Worm (Caenorhabditis elegans) whole organism, young adult: ENCODE results near the gene malt-1.

Experiments used
- B0261.1 ChIP-seq: sonication (generic microtip); optimal IDR thresholded peaks from 2 replicates; lab custom pipeline; 2016; ENCODE audit warnings: mild to moderate bottlenecking, missing genetic modification characterization, moderate library complexity, missing compliant biosample characterization
- C06A6.2 ChIP-seq: fragments of 200-800 bp; sonication (Bioruptor generic); conservative IDR thresholded peaks from 2 replicates; pipeline ENCODE4 v1.3.6; 2022; ENCODE audit warnings: missing genetic modification characterization, missing compliant biosample characterization
- C17E4.6 ChIP-seq: fragments of 200-800 bp; sonication (Bioruptor generic); IDR thresholded peaks from 2 replicates; pipeline ENCODE4 v1.3.6; 2022; ENCODE audit warnings: missing genetic modification reagents, missing genetic modification characterization, missing compliant biosample characterization
- F33H1.4 ChIP-seq: fragments of 200-800 bp; sonication (Bioruptor generic); IDR thresholded peaks from 2 replicates; pipeline ENCODE4 v1.3.6; 2022; ENCODE audit warnings: missing genetic modification reagents, missing genetic modification characterization, missing compliant biosample characterization
- F39B2.1 ChIP-seq: fragments of 200-800 bp; sonication (Bioruptor generic); IDR thresholded peaks from 2 replicates; pipeline ENCODE4 v1.3.6; 2022; ENCODE audit warnings: missing genetic modification reagents, missing genetic modification characterization, missing compliant biosample characterization
- F49E8.2 ChIP-seq: sonication (generic microtip); optimal IDR thresholded peaks from 3 replicates; lab custom pipeline; 2017; ENCODE audit warnings: missing genetic modification characterization, mild to moderate bottlenecking, missing compliant biosample characterization, antibody characterized with exemption, moderate library complexity; ENCODE audit not compliant: insufficient read depth
- T26A5.8 ChIP-seq: sonication (generic microtip); optimal IDR thresholded peaks from 2 replicates; lab custom pipeline; 2016; ENCODE audit warnings: missing genetic modification characterization, missing compliant biosample characterization
- Y79H2A.3 ChIP-seq: fragments of 200-800 bp; sonication (Bioruptor generic); conservative IDR thresholded peaks from 2 replicates; pipeline ENCODE4 v1.3.6; 2022; ENCODE audit warnings: missing genetic modification reagents, missing genetic modification characterization, missing compliant biosample characterization
- aptf-2 ChIP-seq: fragments of 200-800 bp; sonication (Bioruptor generic); conservative IDR thresholded peaks from 2 replicates; pipeline ENCODE4 v1.3.6; 2022; ENCODE audit warnings: missing genetic modification reagents, missing genetic modification characterization, missing compliant biosample characterization
- attf-3 ChIP-seq: fragments of 200-800 bp; sonication (Bioruptor generic); conservative IDR thresholded peaks from 2 replicates; pipeline ENCODE4 v1.3.6; 2022; ENCODE audit warnings: missing genetic modification reagents, missing genetic modification characterization, missing compliant biosample characterization
- cebp-1 ChIP-seq, 2 experiments: fragments of 200-800 bp in 1 of 2; sonication (Bioruptor generic) in 1 of 2; sonication (generic microtip) in 1 of 2; IDR thresholded peaks in 1 of 2; optimal IDR thresholded peaks in 1 of 2; 2 replicates each; pipeline versions ENCODE4 v1.3.6 to Lab custom; 2017 to 2022; ENCODE audit warnings: missing compliant biosample characterization in 2 of 2, missing genetic modification characterization in 2 of 2, mild to moderate bottlenecking in 1 of 2, missing genetic modification reagents in 1 of 2, moderate library complexity in 1 of 2
- cebp-2 ChIP-seq: fragments of 200-800 bp; sonication (Bioruptor generic); IDR thresholded peaks from 2 replicates; pipeline ENCODE4 v1.3.6; 2022; ENCODE audit warnings: missing genetic modification characterization, missing compliant biosample characterization
- ceh-100 ChIP-seq: fragments of 200-800 bp; sonication (Bioruptor generic); IDR thresholded peaks from 2 replicates; pipeline ENCODE4 v1.3.6; 2022; ENCODE audit warnings: missing genetic modification reagents, missing genetic modification characterization, missing compliant biosample characterization
- ceh-58 ChIP-seq: fragments of 200-800 bp; sonication (Bioruptor generic); IDR thresholded peaks from 2 replicates; pipeline ENCODE4 v1.3.6; 2022; ENCODE audit warnings: missing genetic modification characterization, missing compliant biosample characterization
- ceh-91 ChIP-seq: fragments of 200-800 bp; sonication (Bioruptor generic); IDR thresholded peaks from 2 replicates; pipeline ENCODE4 v1.3.6; 2022; ENCODE audit warnings: missing genetic modification reagents, missing genetic modification characterization, missing compliant biosample characterization
- die-1 ChIP-seq: sonication (generic microtip); optimal IDR thresholded peaks from 2 replicates; lab custom pipeline; 2016; ENCODE audit warnings: missing genotype, mild to moderate bottlenecking, missing genetic modification characterization, missing compliant biosample characterization
- dpl-1 ChIP-seq: fragments of 150-350 bp; optimal IDR thresholded peaks from 2 replicates; lab custom pipeline; 2014; ENCODE audit warnings: missing biosample characterization, missing genetic modification reagents, missing genetic modification characterization
- egrh-3 ChIP-seq: fragments of 200-800 bp; sonication (Bioruptor generic); IDR thresholded peaks from 2 replicates; pipeline ENCODE4 v1.3.6; 2022; ENCODE audit warnings: missing genetic modification reagents, missing genetic modification characterization, missing compliant biosample characterization
- fkh-3 ChIP-seq: sonication (generic microtip); optimal IDR thresholded peaks from 2 replicates; lab custom pipeline; 2016; ENCODE audit warnings: mild to moderate bottlenecking, missing genetic modification characterization, missing compliant biosample characterization
- gei-17 ChIP-seq: fragments of 200-800 bp; sonication (Bioruptor generic); optimal IDR thresholded peaks from 2 replicates; lab custom pipeline; 2018; ENCODE audit warnings: mild to moderate bottlenecking, missing genetic modification characterization, missing compliant biosample characterization
- him-1 ChIP-seq: sonication (generic microtip); optimal IDR thresholded peaks from 2 replicates; lab custom pipeline; 2016; ENCODE audit warnings: missing genotype, missing genetic modification reagents, missing genetic modification characterization, missing compliant biosample characterization
- hlh-12 ChIP-seq: sonication (generic microtip); optimal IDR thresholded peaks from 2 replicates; lab custom pipeline; 2016; ENCODE audit warnings: missing genetic modification characterization, missing compliant biosample characterization
- hmg-1.2 ChIP-seq: fragments of 200-800 bp; sonication (Bioruptor generic); IDR thresholded peaks from 2 replicates; pipeline ENCODE4 v1.3.6; 2022; ENCODE audit warnings: missing genetic modification reagents, missing genetic modification characterization, missing compliant biosample characterization
- hrde-1 ChIP-seq: sonication (generic microtip); optimal IDR thresholded peaks from 2 replicates; lab custom pipeline; 2016; ENCODE audit warnings: missing genetic modification characterization, mild to moderate bottlenecking, missing compliant biosample characterization, moderate library complexity, missing genotype, missing genetic modification reagents, borderline replicate concordance
- lin-26 ChIP-seq: fragments of 200-800 bp; sonication (Bioruptor generic); IDR thresholded peaks from 2 replicates; pipeline ENCODE4 v1.3.6; 2022; ENCODE audit warnings: missing genetic modification reagents, missing genetic modification characterization, missing compliant biosample characterization
- lin-54 ChIP-seq: fragments of 200-800 bp; sonication (Bioruptor generic); optimal IDR thresholded peaks from 2 replicates; lab custom pipeline; 2018; ENCODE audit warnings: mild to moderate bottlenecking, missing genetic modification characterization, missing compliant biosample characterization
- lsy-27 ChIP-seq: sonication (generic microtip); optimal IDR thresholded peaks from 2 replicates; lab custom pipeline; 2017; ENCODE audit warnings: missing genetic modification characterization, mild to moderate bottlenecking, missing compliant biosample characterization, antibody characterized with exemption, missing genotype, borderline replicate concordance; ENCODE audit not compliant: insufficient read depth
- mel-28 ChIP-seq: sonication (generic microtip); optimal IDR thresholded peaks from 2 replicates; lab custom pipeline; 2016; ENCODE audit warnings: borderline replicate concordance, mild to moderate bottlenecking, missing genetic modification characterization, missing compliant biosample characterization
- mes-4 ChIP-seq: sonication (generic microtip); optimal IDR thresholded peaks from 2 replicates; lab custom pipeline; 2016; ENCODE audit warnings: missing genotype, missing genetic modification characterization, missing compliant biosample characterization
- nhr-27 ChIP-seq: fragments of 200-800 bp; sonication (Bioruptor generic); optimal IDR thresholded peaks from 2 replicates; lab custom pipeline; 2018; ENCODE audit warnings: mild to moderate bottlenecking, missing genetic modification characterization, moderate library complexity, missing compliant biosample characterization
- nhr-80 ChIP-seq: sonication (generic microtip); optimal IDR thresholded peaks from 2 replicates; lab custom pipeline; 2016; ENCODE audit warnings: missing genetic modification characterization, missing compliant biosample characterization
- nhr-90 ChIP-seq: sonication (generic microtip); optimal IDR thresholded peaks from 2 replicates; lab custom pipeline; 2016; ENCODE audit warnings: missing genotype, mild to moderate bottlenecking, missing genetic modification characterization, missing compliant biosample characterization
- pbrm-1 ChIP-seq: fragments of 200-800 bp; sonication (Bioruptor generic); IDR thresholded peaks from 2 replicates; pipeline ENCODE4 v1.3.6; 2022; ENCODE audit warnings: missing genetic modification reagents, missing genetic modification characterization, missing compliant biosample characterization
- rpc-1 ChIP-seq, 2 experiments: fragments of 150-350 bp in 1 of 2; sonication (generic microtip) in 1 of 2; optimal IDR thresholded peaks; 2 replicates each; lab custom pipeline; 2014 to 2018; ENCODE audit warnings: missing biosample characterization in 1 of 2, missing genetic modification characterization in 1 of 2, missing genetic modification reagents in 1 of 2, missing genotype in 1 of 2
- sdz-38 ChIP-seq: sonication (generic microtip); optimal IDR thresholded peaks from 2 replicates; lab custom pipeline; 2016; ENCODE audit warnings: missing genotype, missing genetic modification characterization, missing compliant biosample characterization
- sea-2 ChIP-seq: fragments of 200-800 bp; sonication (Bioruptor generic); IDR thresholded peaks from 2 replicates; pipeline ENCODE4 v1.3.6; 2022; ENCODE audit warnings: missing genetic modification characterization, missing compliant biosample characterization
- snpc-1.1 ChIP-seq: sonication (generic microtip); optimal IDR thresholded peaks from 2 replicates; lab custom pipeline; 2017; ENCODE audit warnings: missing genetic modification characterization, mild to moderate bottlenecking, missing compliant biosample characterization, antibody characterized with exemption, moderate library complexity, missing genotype, missing genetic modification reagents; ENCODE audit not compliant: insufficient read depth
- snpc-1.3 ChIP-seq: sonication (generic microtip); optimal IDR thresholded peaks from 2 replicates; lab custom pipeline; 2017; ENCODE audit warnings: missing genetic modification characterization, mild to moderate bottlenecking, missing compliant biosample characterization, antibody characterized with exemption, moderate library complexity, missing genotype, missing genetic modification reagents; ENCODE audit not compliant: insufficient read depth
- snpc-4 ChIP-seq, 5 experiments: fragments of 150-350 bp in 1 of 5; sonication (generic microtip) in 4 of 5; optimal IDR thresholded peaks; 2 replicates each; lab custom pipeline; 2014 to 2018; ENCODE audit warnings: missing genetic modification characterization in 5 of 5, missing biosample characterization in 3 of 5, antibody characterized with exemption in 2 of 5, mild to moderate bottlenecking in 2 of 5, missing compliant biosample characterization in 2 of 5, missing genotype in 2 of 5, moderate library complexity in 2 of 5, missing genetic modification reagents in 1 of 5
- somi-1 ChIP-seq: fragments of 200-800 bp; sonication (Bioruptor generic); optimal IDR thresholded peaks from 2 replicates; lab custom pipeline; 2018; ENCODE audit warnings: mild to moderate bottlenecking, missing genetic modification characterization, missing compliant biosample characterization
- tbp1 ChIP-seq: fragments of 200-800 bp; sonication (Bioruptor generic); optimal IDR thresholded peaks from 2 replicates; lab custom pipeline; 2018; ENCODE audit warnings: mild to moderate bottlenecking, missing genetic modification characterization, missing compliant biosample characterization
- tlf-1 ChIP-seq: fragments of 200-800 bp; sonication (Bioruptor generic); optimal IDR thresholded peaks from 2 replicates; lab custom pipeline; 2018; ENCODE audit warnings: mild to moderate bottlenecking, missing genetic modification characterization, missing compliant biosample characterization
- unc-62 ChIP-seq: fragments of 150-350 bp; optimal IDR thresholded peaks from 2 replicates; lab custom pipeline; 2014; ENCODE audit warnings: missing biosample characterization, missing genetic modification reagents, missing genetic modification characterization
- xnd-1 ChIP-seq: sonication (generic microtip); optimal IDR thresholded peaks from 2 replicates; lab custom pipeline; 2016; ENCODE audit warnings: missing genotype, missing genetic modification reagents, missing genetic modification characterization, missing compliant biosample characterization
- ztf-6 ChIP-seq: fragments of 200-800 bp; sonication (Bioruptor generic); IDR thresholded peaks from 2 replicates; pipeline ENCODE4 v1.3.6; 2022; ENCODE audit warnings: missing genetic modification reagents, missing genetic modification characterization, missing compliant biosample characterization

The malt-1 gene

ce11 chrII:6898017-6898779 lies 52.9 kb downstream of the malt-1 start, which contains the start of gene hrpl-1:
hrpl-1 (plus strand) TSS chrII:6898729.
- TF ChIP-seq unc-62 (GFP tag; lab: Kevin White, UChicago) (no peak), sea-2 (GFP tag; lab: Robert Waterston, UW) (no peak), snpc-4 (GFP tag; optimal IDR thresholded peaks at IDR 0.05; lab: Kevin White, UChicago) (no peak), snpc-4 (tag; optimal IDR thresholded peaks at IDR 0.05; lab: Kevin White, UChicago) (peak in 1 of 4 experiments; percentile 11), tlf-1 (GFP tag; lab: Kevin White, UChicago) (no peak), lsy-27 (no peak), aptf-2 (GFP tag; lab: Robert Waterston, UW) (no peak), mel-28 (tag; lab: Kevin White, UChicago) (no peak), sdz-38 (tag; lab: Kevin White, UChicago) (no peak), him-1 (tag; lab: Kevin White, UChicago) (peak; percentile 15), nhr-80 (tag; lab: Kevin White, UChicago) (no peak), nhr-90 (tag; lab: Kevin White, UChicago) (peak; percentile 20), xnd-1 (no peak), T26A5.8 (tag; lab: Kevin White, UChicago) (no peak), ztf-6 (GFP tag; lab: Robert Waterston, UW) (no peak), nhr-27 (tag; lab: Kevin White, UChicago) (no peak), lin-54 (GFP tag; lab: Kevin White, UChicago) (peak; percentile 0), hlh-12 (tag; lab: Kevin White, UChicago) (no peak), tbp1 (GFP tag; lab: Kevin White, UChicago) (peak; percentile 90), die-1 (peak; percentile 74), ceh-100 (no peak), snpc-1.3 (tag; lab: Kevin White, UChicago) (no peak), cebp-1 (GFP tag; IDR thresholded peaks at IDR 0.05; lab: Robert Waterston, UW) (no peak), cebp-1 (tag; optimal IDR thresholded peaks at IDR 0.05; lab: Kevin White, UChicago) (peak; percentile 24), F33H1.4 (GFP tag; lab: Robert Waterston, UW) (no peak), dpl-1 (GFP tag; lab: Kevin White, UChicago) (no peak), lin-26 (GFP tag; lab: Robert Waterston, UW) (0 out of 2 replicates have a peak, but pooled peaks have one; percentile 57), pbrm-1 (0 out of 2 replicates have a peak, but pooled peaks have one; percentile 27), rpc-1 (optimal IDR thresholded peaks at IDR 0.05; lab: Kevin White, UChicago) (peak; percentile 57), rpc-1 (tag; optimal IDR thresholded peaks at IDR 0.05; lab: Kevin White, UChicago) (peak; percentile 76), gei-17 (GFP tag; lab: Kevin White, UChicago) (no peak), ceh-91 (GFP tag; lab: Robert Waterston, UW) (no peak), fkh-3 (tag; lab: Kevin White, UChicago) (no peak), mes-4 (tag; lab: Kevin White, UChicago) (peak; percentile 58), hrde-1 (peak; percentile 31), C06A6.2 (GFP tag; lab: Robert Waterston, UW) (no peak), hmg-1.2 (peak; percentile 29; the same call in 1 of the 2 replicates), Y79H2A.3 (no peak), ceh-58 (GFP tag; lab: Robert Waterston, UW) (no peak), C17E4.6 (GFP tag; lab: Robert Waterston, UW) (no peak), F39B2.1 (GFP tag; lab: Robert Waterston, UW) (no peak), egrh-3 (GFP tag; lab: Robert Waterston, UW) (no peak), attf-3 (GFP tag; lab: Robert Waterston, UW) (0 out of 2 replicates have a peak, but pooled peaks have one; percentile 48), B0261.1 (tag; lab: Kevin White, UChicago) (peak; percentile 73), somi-1 (peak; percentile 45), snpc-1.1 (no peak), cebp-2 (GFP tag; lab: Robert Waterston, UW) (no peak), F49E8.2 (tag; lab: Kevin White, UChicago) (no peak)
